Fruit fly (Drosophila melanogaster) whole organism, prepupa: ENCODE data around the gene Pfrx.

Experiments used
- Blimp-1 ChIP-seq: fragments of 200-800 bp; sonication (Bioruptor generic); optimal IDR thresholded peaks from 3 replicates; lab custom pipeline; 2017; ENCODE audit warnings: missing biosample characterization, missing genetic modification characterization, mild to moderate bottlenecking, moderate library complexity, missing genetic modification reagents
- CG10631 ChIP-seq: fragments of 200-800 bp; sonication (Bioruptor generic); optimal IDR thresholded peaks from 2 replicates; lab custom pipeline; 2016; ENCODE audit warnings: missing biosample characterization, missing genetic modification characterization
- CG11762 ChIP-seq: fragments of 200-800 bp; sonication (Bioruptor generic); optimal IDR thresholded peaks from 3 replicates; lab custom pipeline; 2016; ENCODE audit warnings: missing biosample characterization, missing genetic modification characterization; ENCODE audit not compliant: insufficient read depth
- CG11902 ChIP-seq: fragments of 200-800 bp; sonication (Bioruptor generic); optimal IDR thresholded peaks from 3 replicates; lab custom pipeline; 2016; ENCODE audit warnings: missing biosample characterization, missing genetic modification characterization
- CG4318 ChIP-seq: fragments of 200-800 bp; sonication (Bioruptor generic); optimal IDR thresholded peaks from 3 replicates; lab custom pipeline; 2017; ENCODE audit warnings: missing biosample characterization, mild to moderate bottlenecking, missing genetic modification characterization
- CG6163 ChIP-seq: fragments of 200-800 bp; sonication (Bioruptor generic); IDR thresholded peaks from 3 replicates; pipeline ENCODE4 v1.3.6; 2022; ENCODE audit warnings: missing biosample characterization, missing genetic modification characterization
- CG6792 ChIP-seq: fragments of 200-800 bp; sonication (Bioruptor generic); optimal IDR thresholded peaks from 3 replicates; lab custom pipeline; 2016; ENCODE audit warnings: missing biosample characterization, missing genetic modification characterization
- CG6808 ChIP-seq: fragments of 200-800 bp; sonication (Bioruptor generic); optimal IDR thresholded peaks from 3 replicates; lab custom pipeline; 2017; ENCODE audit warnings: missing biosample characterization, missing genetic modification characterization, mild to moderate bottlenecking, moderate library complexity, missing genetic modification reagents
- CG8319 ChIP-seq: fragments of 200-800 bp; sonication (Bioruptor generic); optimal IDR thresholded peaks from 3 replicates; lab custom pipeline; 2016; ENCODE audit warnings: missing biosample characterization, missing genetic modification characterization
- Eip75B ChIP-seq: fragments of 200-800 bp; sonication (Bioruptor generic); optimal IDR thresholded peaks from 3 replicates; lab custom pipeline; 2016; ENCODE audit warnings: missing biosample characterization, missing genetic modification characterization
- Eip78C ChIP-seq: fragments of 200-800 bp; sonication (Bioruptor generic); peaks from one replicate; lab custom pipeline; 2016; ENCODE audit warnings: missing biosample characterization, missing genetic modification characterization
- Ets21C ChIP-seq: fragments of 200-800 bp; sonication (Bioruptor generic); optimal IDR thresholded peaks from 3 replicates; lab custom pipeline; 2016; ENCODE audit warnings: missing biosample characterization, missing genetic modification characterization
- Ets96B ChIP-seq: fragments of 200-800 bp; optimal IDR thresholded peaks from 2 replicates; lab custom pipeline; 2019; ENCODE audit warnings: missing biosample characterization, mild to moderate bottlenecking, missing genetic modification characterization, moderate library complexity
- Hr38 ChIP-seq: sonication (Bioruptor generic); optimal IDR thresholded peaks from 2 replicates; lab custom pipeline; 2016; ENCODE audit warnings: missing biosample characterization, missing genetic modification characterization
- Hr4 ChIP-seq: fragments of 200-800 bp; sonication (Bioruptor generic); optimal IDR thresholded peaks from 3 replicates; lab custom pipeline; 2016; ENCODE audit warnings: missing biosample characterization, missing genetic modification characterization
- OdsH ChIP-seq: fragments of 200-800 bp; sonication (Bioruptor generic); optimal IDR thresholded peaks from 3 replicates; lab custom pipeline; 2016; ENCODE audit warnings: missing biosample characterization, missing genetic modification characterization
- Smox ChIP-seq: fragments of 200-800 bp; sonication (Bioruptor generic); optimal IDR thresholded peaks from 3 replicates; lab custom pipeline; 2016; ENCODE audit warnings: missing biosample characterization, missing genetic modification characterization
- Sox14 ChIP-seq: fragments of 200-800 bp; sonication (Bioruptor generic); optimal IDR thresholded peaks from 3 replicates; lab custom pipeline; 2016; ENCODE audit warnings: missing biosample characterization, missing genetic modification characterization
- Sox15 ChIP-seq: fragments of 200-800 bp; sonication (Bioruptor generic); optimal IDR thresholded peaks from 3 replicates; lab custom pipeline; 2016; ENCODE audit warnings: missing biosample characterization, missing genetic modification characterization
- achi ChIP-seq: fragments of 200-800 bp; sonication (Bioruptor generic); optimal IDR thresholded peaks from 3 replicates; lab custom pipeline; 2016; ENCODE audit warnings: missing biosample characterization, missing genetic modification characterization
- acj6 ChIP-seq: fragments of 200-800 bp; sonication (Bioruptor generic); optimal IDR thresholded peaks from 3 replicates; lab custom pipeline; 2016; ENCODE audit warnings: missing biosample characterization, missing genetic modification characterization
- cyc ChIP-seq: fragments of 200-800 bp; sonication (Bioruptor generic); optimal IDR thresholded peaks from 3 replicates; lab custom pipeline; 2016; ENCODE audit warnings: missing biosample characterization, missing genetic modification characterization
- dac ChIP-seq: fragments of 200-800 bp; sonication (Bioruptor generic); optimal IDR thresholded peaks from 2 replicates; lab custom pipeline; 2017; ENCODE audit warnings: missing biosample characterization, mild to moderate bottlenecking, missing genetic modification characterization
- dsx ChIP-seq: fragments of 200-800 bp; optimal IDR thresholded peaks from 3 replicates; lab custom pipeline; 2019; ENCODE audit warnings: missing biosample characterization, mild to moderate bottlenecking, missing genetic modification characterization, moderate library complexity; ENCODE audit not compliant: poor library complexity, severe bottlenecking
- eg ChIP-seq: fragments of 200-800 bp; sonication (Bioruptor generic); IDR thresholded peaks from 3 replicates; pipeline ENCODE4 v1.3.6; 2022; ENCODE audit warnings: missing biosample characterization, missing genetic modification characterization
- esn ChIP-seq: fragments of 200-800 bp; sonication (Bioruptor generic); optimal IDR thresholded peaks from 2 replicates; lab custom pipeline; 2016; ENCODE audit warnings: missing biosample characterization, mild to moderate bottlenecking, missing genetic modification characterization, moderate library complexity
- fd85E ChIP-seq: fragments of 200-800 bp; sonication (Bioruptor generic); optimal IDR thresholded peaks from 3 replicates; lab custom pipeline; 2016; ENCODE audit warnings: missing biosample characterization, missing genetic modification characterization
- lz ChIP-seq: fragments of 200-800 bp; sonication (Bioruptor generic); optimal IDR thresholded peaks from 3 replicates; lab custom pipeline; 2016; ENCODE audit warnings: missing biosample characterization, missing genetic modification characterization
- net ChIP-seq: fragments of 200-800 bp; sonication (Bioruptor generic); optimal IDR thresholded peaks from 3 replicates; lab custom pipeline; 2016; ENCODE audit warnings: missing biosample characterization, missing genetic modification characterization
- pdm3 ChIP-seq: fragments of 200-800 bp; sonication (Bioruptor generic); optimal IDR thresholded peaks from 3 replicates; lab custom pipeline; 2016; ENCODE audit warnings: missing biosample characterization, missing genetic modification characterization
- salr ChIP-seq, 2 experiments: fragments of 200-800 bp; sonication (Bioruptor generic); optimal IDR thresholded peaks; 3 replicates each; lab custom pipeline; 2016 to 2018; ENCODE audit warnings: missing biosample characterization in 2 of 2, missing genetic modification characterization in 2 of 2, mild to moderate bottlenecking in 1 of 2
- svp ChIP-seq: fragments of 200-800 bp; sonication (Bioruptor generic); peaks from one replicate; lab custom pipeline; 2016; ENCODE audit warnings: missing biosample characterization, missing genetic modification characterization

The Pfrx gene

DNA sequence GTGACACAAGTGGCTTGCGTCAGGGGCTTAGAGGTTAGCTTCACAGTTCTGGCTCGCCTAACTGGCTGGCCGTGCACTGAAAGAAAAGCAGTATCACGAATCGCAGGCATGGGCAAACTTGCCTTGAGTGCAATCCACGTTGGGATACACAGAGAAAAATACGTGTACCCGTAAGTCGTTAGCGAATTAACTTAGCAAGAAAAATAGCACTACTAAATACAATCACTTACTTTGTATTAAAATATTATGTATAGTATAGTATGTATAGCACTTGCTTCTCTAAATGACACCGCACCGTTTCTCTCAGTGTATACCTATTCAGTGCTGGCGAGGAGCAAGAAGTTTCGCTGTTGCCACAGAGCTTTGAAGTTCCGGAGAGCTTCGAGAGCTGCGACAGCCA lies 42.2 kb upstream of the Pfrx start (continued):
- TF ChIP-seq Ets96B: peak; percentile 32
- TF ChIP-seq Ets21C: no peak
- TF ChIP-seq Sox15 (GFP tag; lab: Kevin White, UChicago): no peak
- 0 out of 3 replicates have a peak, but pooled peaks have one; percentile 31 for TF ChIP-seq CG6163 (GFP tag; lab: Robert Waterston, UW)
- peak; percentile 14 for TF ChIP-seq esn
- TF ChIP-seq CG10631 (GFP tag; lab: Kevin White, UChicago): peak; percentile 6
- TF ChIP-seq net (GFP tag; lab: Kevin White, UChicago): no peak
- 0 out of 3 replicates have a peak, but pooled peaks have one; percentile 27 for TF ChIP-seq eg (GFP tag; lab: Robert Waterston, UW)
- TF ChIP-seq lz (GFP tag; lab: Kevin White, UChicago): no peak
- no peak for TF ChIP-seq Blimp-1 (GFP tag; lab: Kevin White, UChicago)
- TF ChIP-seq CG6792 (GFP tag; lab: Kevin White, UChicago): peak; percentile 15
- TF ChIP-seq Eip75B (GFP tag; lab: Kevin White, UChicago): no peak
- peak; percentile 21 for TF ChIP-seq pdm3
- TF ChIP-seq CG11902 (GFP tag; lab: Kevin White, UChicago): no peak
- no peak for TF ChIP-seq fd85E (GFP tag; lab: Kevin White, UChicago)
- no peak for TF ChIP-seq cyc
- peak; percentile 43 for TF ChIP-seq OdsH
- TF ChIP-seq CG4318 (GFP tag; lab: Kevin White, UChicago): no peak

DNA sequence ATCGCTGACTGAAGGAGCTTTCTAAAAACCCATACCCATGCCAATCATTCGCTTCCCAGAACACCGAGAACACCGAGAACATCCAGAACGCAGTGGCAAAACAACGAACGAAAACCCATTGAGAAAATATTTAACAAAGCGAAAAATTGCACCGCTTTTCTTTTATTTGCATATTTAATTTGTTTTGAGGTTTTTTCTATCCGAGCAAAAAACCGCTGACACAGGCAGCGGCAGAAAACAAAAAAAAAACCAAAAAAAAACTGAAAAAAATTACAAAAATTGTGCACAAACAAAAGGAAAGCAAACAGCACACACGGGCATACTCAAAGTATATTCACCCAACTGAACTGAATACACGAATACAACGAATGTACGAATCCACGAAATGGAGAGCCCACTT lies 33.7 kb upstream of the Pfrx start:
- peak; percentile 36 for TF ChIP-seq Eip78C
- no peak for TF ChIP-seq Smox (GFP tag; lab: Kevin White, UChicago)

DNA sequence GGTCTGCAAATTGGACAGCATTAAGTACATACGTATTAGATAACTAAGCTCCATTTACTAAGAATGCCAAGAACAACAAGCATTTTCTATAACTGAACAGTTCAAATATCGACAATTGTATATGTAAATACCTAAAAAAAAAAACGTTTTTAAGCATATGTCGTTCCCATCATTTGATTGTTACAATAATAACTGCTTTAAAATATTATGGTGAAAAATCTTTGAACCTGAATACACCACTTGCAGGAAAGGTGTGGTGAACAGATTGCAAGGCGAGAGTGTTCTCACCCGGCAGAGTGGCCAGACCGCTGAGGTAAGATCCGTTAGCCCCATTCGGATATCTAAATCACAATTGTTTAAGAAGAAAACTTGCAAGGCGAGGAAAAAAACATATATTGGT lies 20.5 kb upstream of the Pfrx start, which contains the start of gene narya:
TSS of gene narya (plus strand) at position 301 of the 400 bp plus-strand sequence.
- no peak for TF ChIP-seq eg (GFP tag; lab: Robert Waterston, UW)
- no peak for TF ChIP-seq esn
- TF ChIP-seq CG8319 (GFP tag; lab: Kevin White, UChicago): no peak
- TF ChIP-seq Hr4: no peak
- no peak for TF ChIP-seq svp
- TF ChIP-seq Ets21C: no peak
- TF ChIP-seq CG6792 (GFP tag; lab: Kevin White, UChicago): no peak
- no peak for TF ChIP-seq OdsH
- no peak for TF ChIP-seq achi
- TF ChIP-seq CG10631 (GFP tag; lab: Kevin White, UChicago): no peak
- TF ChIP-seq acj6 (GFP tag; lab: Kevin White, UChicago): no peak
- no peak for TF ChIP-seq dac (GFP tag; lab: Kevin White, UChicago)
- TF ChIP-seq Hr38 (GFP tag; lab: Kevin White, UChicago): no peak
- TF ChIP-seq net (GFP tag; lab: Kevin White, UChicago): no peak
- TF ChIP-seq salr (GFP tag; optimal IDR thresholded peaks at IDR 0.05; lab: Kevin White, UChicago): no peak
- TF ChIP-seq lz (GFP tag; lab: Kevin White, UChicago): no peak
- TF ChIP-seq CG11902 (GFP tag; lab: Kevin White, UChicago): no peak
- TF ChIP-seq CG6808 (GFP tag; lab: Kevin White, UChicago): no peak
- no peak for TF ChIP-seq CG11762 (GFP tag; lab: Kevin White, UChicago)

DNA sequence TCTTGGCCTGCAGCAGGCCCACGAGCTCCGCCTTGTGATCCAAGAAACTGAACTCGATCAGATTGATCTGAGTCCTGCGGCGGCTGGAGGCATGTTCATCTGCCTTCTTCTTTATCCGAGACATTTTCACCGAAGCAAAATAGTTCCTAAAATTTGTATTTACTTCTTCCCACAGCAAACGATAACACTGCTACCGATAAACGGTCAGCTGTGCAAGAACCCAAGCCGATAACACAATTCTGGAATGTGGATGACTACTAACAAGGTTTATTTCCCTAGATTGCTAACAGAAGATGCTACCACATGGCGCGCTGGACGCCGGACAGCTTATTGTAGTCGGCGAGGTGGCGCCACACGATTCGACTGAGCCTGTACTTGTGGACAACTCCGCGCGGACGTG lies 16.2 kb upstream of the Pfrx start, which contains the start of gene CG32533:
TSS of gene CG32533 (minus strand) at position 278 of the 400 bp plus-strand sequence.
- no peak for TF ChIP-seq svp

DNA sequence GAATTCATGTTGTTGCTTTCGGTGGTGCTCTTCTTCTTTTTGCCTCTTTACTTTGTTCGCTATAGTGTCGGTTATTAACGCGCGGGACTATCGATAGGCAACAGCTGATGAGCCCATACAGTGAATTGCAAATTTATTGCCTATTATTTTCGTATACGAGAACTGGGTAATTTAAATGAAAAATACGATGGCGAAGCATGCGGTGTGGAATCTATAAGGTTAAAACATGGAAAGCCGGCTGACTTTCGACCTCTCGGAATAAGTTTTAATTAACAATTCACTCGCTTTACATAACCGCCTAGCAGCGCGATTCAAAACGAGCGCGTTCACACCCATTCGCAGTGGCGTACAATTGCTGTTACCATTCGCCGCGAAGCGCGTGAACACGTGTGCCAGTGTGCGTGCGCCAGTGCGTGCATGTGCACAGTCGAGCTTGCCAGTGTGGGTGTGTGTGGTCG lies 15.4 kb upstream of the Pfrx start, which contains the start of the genes Naa15-16 and mRpS14:
TSS of gene Naa15-16 (plus strand) at position 116 of the 458 bp plus-strand sequence.
TSS of gene mRpS14 (minus strand) at position 370 of the 458 bp plus-strand sequence.
- TF ChIP-seq dsx (GFP tag; lab: Kevin White, UChicago) (peak; percentile 74), Sox14 (GFP tag; lab: Kevin White, UChicago) (peak; percentile 45), Hr4 (no peak), CG8319 (GFP tag; lab: Kevin White, UChicago) (no peak), dac (GFP tag; lab: Kevin White, UChicago) (no peak)
- TF ChIP-seq, all 60 proteins: peak for 2
